Worm (Caenorhabditis elegans) whole organism, early embryonic: ENCODE results near the gene cyp-13B2.

ENCODE experiments used
- B0310.2 ChIP-seq: sonication (generic microtip); optimal IDR thresholded peaks from 2 replicates; lab custom pipeline; 2016; ENCODE audit warnings: mild to moderate bottlenecking, missing genetic modification characterization, missing compliant biosample characterization
- ama-1 ChIP-seq: fragments of 150-350 bp; optimal IDR thresholded peaks from 2 replicates; lab custom pipeline; 2014
- ets-7 ChIP-seq: sonication (generic microtip); optimal IDR thresholded peaks from 2 replicates; lab custom pipeline; 2016; ENCODE audit warnings: missing genotype, missing genetic modification characterization, missing compliant biosample characterization
- hmbx-1 ChIP-seq: sonication (generic microtip); optimal IDR thresholded peaks from 2 replicates; lab custom pipeline; 2016; ENCODE audit warnings: mild to moderate bottlenecking, missing genetic modification characterization, missing compliant biosample characterization
- tbx-11 ChIP-seq: fragments of 200-800 bp; sonication (Bioruptor generic); IDR thresholded peaks from 2 replicates; pipeline ENCODE4 v1.3.6; 2022; ENCODE audit warnings: missing genetic modification characterization, missing compliant biosample characterization
- tra-4 ChIP-seq: sonication (generic microtip); optimal IDR thresholded peaks from 2 replicates; lab custom pipeline; 2017; ENCODE audit warnings: missing genetic modification characterization, missing compliant biosample characterization

- no peak for TF ChIP-seq B0310.2 (tag; lab: Kevin White, UChicago)
- TF ChIP-seq ama-1 (lab: Kevin White, UChicago) = no peak
- no peak for TF ChIP-seq tbx-11
- TF ChIP-seq ets-7 = no peak
- TF ChIP-seq tra-4 = no peak
- no peak for TF ChIP-seq hmbx-1 (tag; lab: Kevin White, UChicago)
These were observed 46.7 kb upstream of the cyp-13B2 start, which contains the start of gene C37E2.10 for ce11 chrX:14178688-14179087.
